Fruit fly (Drosophila melanogaster) whole organism, embryonic: ENCODE results near the gene DEF8.

ENCODE experiments used
- CG10543 ChIP-seq: fragments of 200-800 bp; sonication (Bioruptor generic); optimal IDR thresholded peaks from 3 replicates; lab custom pipeline; 2017; ENCODE audit warnings: missing biosample characterization, mild to moderate bottlenecking, missing genetic modification characterization, moderate library complexity
- CG13424 ChIP-seq: fragments of 200-800 bp; sonication (Bioruptor generic); optimal IDR thresholded peaks from 2 replicates; lab custom pipeline; 2019; ENCODE audit warnings: missing biosample characterization, mild to moderate bottlenecking, missing genetic modification characterization, moderate library complexity
- CG15479 ChIP-seq: fragments of 200-800 bp; sonication (Bioruptor generic); optimal IDR thresholded peaks from 3 replicates; lab custom pipeline; 2019; ENCODE audit warnings: missing biosample characterization, mild to moderate bottlenecking, missing genetic modification characterization, moderate library complexity
- CG17829 ChIP-seq: fragments of 200-800 bp; optimal IDR thresholded peaks from 2 replicates; lab custom pipeline; 2019; ENCODE audit warnings: missing biosample characterization, mild to moderate bottlenecking, missing genetic modification characterization, moderate library complexity
- CG2120 ChIP-seq: fragments of 200-800 bp; sonication (Bioruptor generic); optimal IDR thresholded peaks from 3 replicates; lab custom pipeline; 2016; ENCODE audit warnings: missing biosample characterization, missing genetic modification characterization
- CG7357 ChIP-seq: fragments of 200-800 bp; sonication (Bioruptor generic); IDR thresholded peaks from 3 replicates; pipeline ENCODE4 v1.3.6; 2022; ENCODE audit warnings: missing biosample characterization, missing genetic modification characterization
- Mrtf ChIP-seq: fragments of 200-800 bp; sonication (Bioruptor generic); IDR thresholded peaks from 3 replicates; pipeline ENCODE4 v1.3.6; 2022; ENCODE audit warnings: missing biosample characterization, missing genetic modification characterization
- NFAT ChIP-seq: fragments of 200-800 bp; sonication (Bioruptor generic); IDR thresholded peaks from 2 replicates; pipeline ENCODE4 v1.3.6; 2022; ENCODE audit warnings: missing biosample characterization, missing genetic modification characterization
- Sox100B ChIP-seq: fragments of 200-800 bp; sonication (Bioruptor generic); optimal IDR thresholded peaks from 3 replicates; lab custom pipeline; 2018; ENCODE audit warnings: missing biosample characterization, mild to moderate bottlenecking, missing genetic modification characterization
- dati ChIP-seq: fragments of 200-800 bp; sonication (Bioruptor generic); IDR thresholded peaks from 2 replicates; pipeline ENCODE4 v1.3.6; 2022; ENCODE audit warnings: missing biosample characterization, missing genetic modification characterization
- ftz-f1 ChIP-seq: fragments of 200-800 bp; sonication (Bioruptor generic); optimal IDR thresholded peaks from 2 replicates; lab custom pipeline; 2016; ENCODE audit warnings: missing biosample characterization, missing genetic modification characterization
- pum ChIP-seq: fragments of 200-800 bp; sonication (Bioruptor generic); optimal IDR thresholded peaks from 2 replicates; lab custom pipeline; 2016; ENCODE audit warnings: missing biosample characterization, missing genetic modification characterization
- seq ChIP-seq: fragments of 200-800 bp; sonication (Bioruptor generic); IDR thresholded peaks from 2 replicates; pipeline ENCODE4 v1.3.6; 2022; ENCODE audit warnings: missing biosample characterization, missing genetic modification characterization

DNA sequence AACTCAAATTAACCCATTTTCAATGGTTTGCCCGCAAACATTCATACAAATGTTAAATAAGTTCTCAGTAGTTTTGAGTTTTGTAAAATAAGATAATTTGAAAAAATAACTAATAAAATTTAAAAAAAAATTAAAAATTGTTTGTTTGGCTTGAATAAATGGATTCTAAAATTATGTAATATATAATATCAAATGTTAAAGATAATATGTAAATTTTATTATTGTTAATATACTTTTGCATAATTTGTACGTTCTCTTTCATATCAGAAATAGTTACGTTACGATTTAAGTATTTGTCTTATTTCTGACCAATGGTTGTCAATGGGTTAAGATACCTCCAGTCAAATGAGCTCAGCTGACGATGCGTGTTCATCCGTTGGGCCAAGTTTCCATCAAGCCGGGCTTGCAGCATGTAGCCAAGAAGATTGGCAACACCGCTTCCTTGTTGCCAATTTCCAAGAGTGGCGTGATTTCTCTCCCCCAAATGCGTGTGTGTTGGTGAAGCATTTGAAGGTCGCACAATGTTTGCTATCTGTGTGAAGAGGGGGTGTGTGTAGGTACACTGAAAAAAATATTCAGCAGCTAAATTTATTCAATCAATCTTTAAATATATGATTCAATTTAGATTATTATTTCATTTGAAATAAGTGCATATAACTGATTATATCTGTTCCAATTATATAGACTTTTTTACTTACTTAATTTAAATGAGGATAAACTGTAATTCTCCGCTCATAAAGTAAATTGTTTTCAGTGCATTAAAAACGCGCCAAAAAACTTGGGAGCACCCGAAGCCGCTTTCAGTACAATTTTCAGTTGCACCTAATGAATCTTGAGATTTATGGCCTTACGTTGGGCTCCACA is 34.9 kb upstream of the DEF8 start:
- no peak for TF ChIP-seq CG15479 (GFP tag; lab: Kevin White, UChicago)
- no peak for TF ChIP-seq pum
- TF ChIP-seq CG7357 (GFP tag; lab: Robert Waterston, UW), result no peak; the same call in 2 of the 3 replicates
- no peak for TF ChIP-seq ftz-f1 (GFP tag; lab: Kevin White, UChicago)
- no peak for TF ChIP-seq CG10543 (GFP tag; lab: Kevin White, UChicago)
- no peak for TF ChIP-seq CG13424
- TF ChIP-seq CG2120 (GFP tag; lab: Kevin White, UChicago), result no peak
- TF ChIP-seq Sox100B (GFP tag; lab: Kevin White, UChicago), result no peak
- TF ChIP-seq Mrtf (GFP tag; lab: Robert Waterston, UW), result no peak
- no peak for TF ChIP-seq NFAT (GFP tag; lab: Robert Waterston, UW)
- peak; percentile 23 for TF ChIP-seq CG17829
- TF ChIP-seq seq (GFP tag; lab: Robert Waterston, UW), result no peak
- no peak for TF ChIP-seq dati
